Worm (Caenorhabditis elegans) whole organism, early embryonic: ENCODE measurements around the gene F36H12.4.
"Not testable (repeated sequence)": the region's sequence is repeated elsewhere in the genome, so short reads cannot be mapped to it uniquely, and the experiment has no call there.

Source experiments
- B0310.2 ChIP-seq: sonication (generic microtip); optimal IDR thresholded peaks from 2 replicates; lab custom pipeline; 2016; ENCODE audit warnings: mild to moderate bottlenecking, missing genetic modification characterization, missing compliant biosample characterization
- F13C5.2 ChIP-seq: sonication (generic microtip); optimal IDR thresholded peaks from 2 replicates; lab custom pipeline; 2017; ENCODE audit warnings: mild to moderate bottlenecking, missing genetic modification characterization, inconsistent platforms, missing compliant biosample characterization
- aly-1 ChIP-seq: sonication (generic microtip); optimal IDR thresholded peaks from 2 replicates; lab custom pipeline; 2016; ENCODE audit warnings: missing genetic modification characterization, missing compliant biosample characterization
- ama-1 ChIP-seq: fragments of 150-350 bp; optimal IDR thresholded peaks from 2 replicates; lab custom pipeline; 2014
- ceh-13 ChIP-seq: fragments of 200-800 bp; sonication (Bioruptor generic); optimal IDR thresholded peaks from 2 replicates; lab custom pipeline; 2018; ENCODE audit warnings: mild to moderate bottlenecking, missing genetic modification characterization, missing compliant biosample characterization
- ceh-36 ChIP-seq: sonication (generic microtip); optimal IDR thresholded peaks from 2 replicates; lab custom pipeline; 2016; ENCODE audit warnings: missing genetic modification characterization, inconsistent platforms, missing compliant biosample characterization
- ets-7 ChIP-seq: sonication (generic microtip); optimal IDR thresholded peaks from 2 replicates; lab custom pipeline; 2016; ENCODE audit warnings: missing genotype, missing genetic modification characterization, missing compliant biosample characterization
- flt-1 ChIP-seq: fragments of 200-800 bp; sonication (Bioruptor generic); IDR thresholded peaks from 2 replicates; pipeline ENCODE4 v1.3.6; 2022; ENCODE audit warnings: missing genetic modification characterization, missing compliant biosample characterization
- hmbx-1 ChIP-seq: sonication (generic microtip); optimal IDR thresholded peaks from 2 replicates; lab custom pipeline; 2016; ENCODE audit warnings: mild to moderate bottlenecking, missing genetic modification characterization, missing compliant biosample characterization
- hmg-4 ChIP-seq: fragments of 200-800 bp; sonication (Bioruptor generic); optimal IDR thresholded peaks from 2 replicates; lab custom pipeline; 2018; ENCODE audit warnings: mild to moderate bottlenecking, missing genetic modification characterization, missing compliant biosample characterization
- hnd-1 ChIP-seq: sonication (generic microtip); optimal IDR thresholded peaks from 2 replicates; lab custom pipeline; 2016; ENCODE audit warnings: missing genetic modification characterization, missing compliant biosample characterization
- pes-1 ChIP-seq: fragments of 200-800 bp; sonication (Bioruptor generic); IDR thresholded peaks from 2 replicates; pipeline ENCODE4 v1.3.6; 2022; ENCODE audit warnings: missing genetic modification reagents, missing genetic modification characterization, missing compliant biosample characterization
- scrt-1 ChIP-seq: fragments of 200-800 bp; sonication (Bioruptor generic); IDR thresholded peaks from 2 replicates; pipeline ENCODE4 v1.3.6; 2022; ENCODE audit warnings: missing genetic modification characterization, missing compliant biosample characterization
- sea-1 ChIP-seq: fragments of 200-800 bp; sonication (Bioruptor generic); conservative IDR thresholded peaks from 2 replicates; pipeline ENCODE4 v1.3.6; 2022; ENCODE audit warnings: missing genetic modification characterization, missing compliant biosample characterization
- tbx-11 ChIP-seq: fragments of 200-800 bp; sonication (Bioruptor generic); IDR thresholded peaks from 2 replicates; pipeline ENCODE4 v1.3.6; 2022; ENCODE audit warnings: missing genetic modification characterization, missing compliant biosample characterization
- tbx-37 ChIP-seq: fragments of 200-800 bp; sonication (Bioruptor generic); conservative IDR thresholded peaks from 2 replicates; pipeline ENCODE4 v1.3.6; 2022; ENCODE audit warnings: missing genetic modification reagents, missing genetic modification characterization, missing compliant biosample characterization
- tra-4 ChIP-seq: sonication (generic microtip); optimal IDR thresholded peaks from 2 replicates; lab custom pipeline; 2017; ENCODE audit warnings: missing genetic modification characterization, missing compliant biosample characterization

The F36H12.4 gene

DNA sequence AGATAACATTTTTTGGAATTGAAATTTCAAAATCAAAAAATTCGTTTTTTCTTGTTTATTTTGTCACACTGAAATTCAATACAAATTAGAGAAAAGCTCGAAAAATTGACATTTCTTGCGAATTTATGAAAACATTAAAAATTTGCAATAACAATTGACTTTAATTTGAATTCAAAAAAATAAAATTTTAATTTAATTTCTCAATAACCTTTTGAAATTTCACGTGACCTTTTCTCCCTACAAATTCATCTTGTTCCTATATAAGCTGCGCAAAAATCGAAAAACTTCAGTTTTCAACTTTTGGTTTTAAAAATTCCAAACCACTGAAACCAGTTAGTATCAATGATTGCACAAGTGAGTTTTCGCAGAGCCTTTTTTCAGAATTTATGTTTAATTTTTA lies at the start of gene F36H12.4:
Gene F36H12.4 (plus strand): TSS at position 301 of the 400 bp plus-strand sequence.
- TF ChIP-seq B0310.2 (tag; lab: Kevin White, UChicago) (no peak), ceh-13 (GFP tag; lab: Kevin White, UChicago) (no peak), tbx-37 (GFP tag; lab: Robert Waterston, UW) (no peak), ceh-36 (tag; lab: Kevin White, UChicago) (no peak), scrt-1 (GFP tag; lab: Robert Waterston, UW) (no peak), flt-1 (no peak), ama-1 (lab: Kevin White, UChicago) (no peak), hmbx-1 (tag; lab: Kevin White, UChicago) (no peak)

DNA sequence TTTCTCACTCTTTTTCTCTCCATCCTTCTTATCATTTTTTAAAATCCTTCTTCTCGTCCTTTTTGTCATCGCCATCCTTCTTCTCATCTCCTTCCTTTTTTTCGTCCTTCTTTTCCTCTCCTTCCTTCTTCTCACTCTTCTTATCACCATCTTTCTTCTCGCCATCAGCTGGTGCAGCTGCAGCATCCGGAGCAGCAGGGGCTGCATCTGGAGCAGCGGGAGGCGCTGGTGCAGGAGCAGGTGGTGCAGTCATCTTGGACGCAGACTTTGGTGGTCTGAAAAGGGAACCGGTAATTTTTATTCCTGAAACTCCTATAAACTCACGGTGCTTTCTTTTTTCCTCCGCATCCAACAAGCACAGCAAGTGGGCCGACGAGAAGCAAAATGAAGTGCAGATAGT lies 47.2 kb upstream of the F36H12.4 start:
- TF ChIP-seq aly-1 (no peak), tbx-11 (no peak), tbx-37 (GFP tag; lab: Robert Waterston, UW) (no peak), hnd-1 (tag; lab: Kevin White, UChicago) (no peak), F13C5.2 (tag; lab: Kevin White, UChicago) (no peak), sea-1 (no peak), flt-1 (no peak), ama-1 (lab: Kevin White, UChicago) (no peak), scrt-1 (GFP tag; lab: Robert Waterston, UW) (no peak), pes-1 (no peak), hmbx-1 (tag; lab: Kevin White, UChicago) (no peak), B0310.2 (tag; lab: Kevin White, UChicago) (no peak), hmg-4 (no peak), ets-7 (tag; lab: Kevin White, UChicago) (no peak), tra-4 (tag; lab: Kevin White, UChicago) (no peak), ceh-13 (GFP tag; lab: Kevin White, UChicago) (no peak), ceh-36 (tag; lab: Kevin White, UChicago) (no peak)

ce11 chrIV:5224238-5224637 lies 44.7 kb upstream of the F36H12.4 start, which contains the start of gene Y59E9AL.8:
Gene Y59E9AL.8 (minus strand): TSS chrIV:5224338.
- TF ChIP-seq ceh-36 (tag; lab: Kevin White, UChicago) = no peak
- TF ChIP-seq hmg-4 = no peak
- TF ChIP-seq ama-1 (lab: Kevin White, UChicago) = no peak
- no peak for TF ChIP-seq scrt-1 (GFP tag; lab: Robert Waterston, UW)
- TF ChIP-seq tbx-37 (GFP tag; lab: Robert Waterston, UW) = no peak
- no peak for TF ChIP-seq sea-1
- TF ChIP-seq hnd-1 (tag; lab: Kevin White, UChicago) = no peak
- TF ChIP-seq flt-1 = no peak

- not testable (repeated sequence) for TF ChIP-seq hmg-4; tra-4 (tag; lab: Kevin White, UChicago); B0310.2 (tag; lab: Kevin White, UChicago)
Observed at ce11 chrIV:5225277-5225822, 43.6 kb upstream of the F36H12.4 start, which contains the start of gene cylc-1. Gene cylc-1 (minus strand): TSS chrIV:5225772.

ce11 chrIV:5226552-5226951 lies 42.4 kb upstream of the F36H12.4 start, which contains the start of gene nsph-4.1:
Gene nsph-4.1 (plus strand): TSS chrIV:5226852.
- TF ChIP-seq pes-1; tra-4 (tag; lab: Kevin White, UChicago); F13C5.2 (tag; lab: Kevin White, UChicago): not testable (repeated sequence)

ce11 chrIV:5228619-5229018 lies 40.3 kb upstream of the F36H12.4 start, which contains the start of gene thn-6:
Gene thn-6 (plus strand): TSS chrIV:5228919.
- no peak for TF ChIP-seq tbx-37 (GFP tag; lab: Robert Waterston, UW)
- TF ChIP-seq ceh-13 (GFP tag; lab: Kevin White, UChicago) = no peak
- TF ChIP-seq hmbx-1 (tag; lab: Kevin White, UChicago) = no peak
- TF ChIP-seq scrt-1 (GFP tag; lab: Robert Waterston, UW) = no peak
- TF ChIP-seq pes-1 = no peak
- no peak for TF ChIP-seq tra-4 (tag; lab: Kevin White, UChicago)
- TF ChIP-seq sea-1 = no peak

DNA sequence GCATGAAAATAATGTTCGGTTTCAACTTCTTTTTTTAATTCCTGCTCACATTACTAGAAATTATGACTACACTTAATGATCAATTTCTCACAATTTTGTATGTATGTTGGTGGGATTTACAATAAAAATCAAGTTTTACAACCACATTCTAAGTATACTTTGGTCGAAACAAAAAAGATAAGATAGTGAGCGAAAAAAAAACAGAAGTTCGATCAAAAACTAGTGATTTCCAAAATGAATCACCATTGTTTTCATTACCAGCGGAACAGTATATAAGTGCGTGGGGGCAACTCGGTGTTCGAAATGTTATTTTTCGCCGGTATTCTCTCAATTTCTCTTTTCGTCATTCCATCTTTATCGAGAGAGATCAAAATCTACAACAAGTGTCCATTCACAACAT lies 38.4 kb upstream of the F36H12.4 start, which contains the start of gene thn-5:
Gene thn-5 (plus strand): TSS at position 301 of the 400 bp plus-strand sequence.
- TF ChIP-seq F13C5.2 (tag; lab: Kevin White, UChicago) = no peak
- TF ChIP-seq ets-7 (tag; lab: Kevin White, UChicago) = no peak
- no peak for TF ChIP-seq ceh-13 (GFP tag; lab: Kevin White, UChicago)
- TF ChIP-seq flt-1 = no peak
- no peak for TF ChIP-seq scrt-1 (GFP tag; lab: Robert Waterston, UW)
- no peak for TF ChIP-seq ama-1 (lab: Kevin White, UChicago)
- no peak for TF ChIP-seq aly-1
- no peak for TF ChIP-seq tbx-37 (GFP tag; lab: Robert Waterston, UW)
- TF ChIP-seq sea-1 = no peak
- no peak for TF ChIP-seq B0310.2 (tag; lab: Kevin White, UChicago)
- no peak for TF ChIP-seq pes-1
- no peak for TF ChIP-seq ceh-36 (tag; lab: Kevin White, UChicago)
- no peak for TF ChIP-seq tra-4 (tag; lab: Kevin White, UChicago)
- TF ChIP-seq tbx-11 = no peak

DNA sequence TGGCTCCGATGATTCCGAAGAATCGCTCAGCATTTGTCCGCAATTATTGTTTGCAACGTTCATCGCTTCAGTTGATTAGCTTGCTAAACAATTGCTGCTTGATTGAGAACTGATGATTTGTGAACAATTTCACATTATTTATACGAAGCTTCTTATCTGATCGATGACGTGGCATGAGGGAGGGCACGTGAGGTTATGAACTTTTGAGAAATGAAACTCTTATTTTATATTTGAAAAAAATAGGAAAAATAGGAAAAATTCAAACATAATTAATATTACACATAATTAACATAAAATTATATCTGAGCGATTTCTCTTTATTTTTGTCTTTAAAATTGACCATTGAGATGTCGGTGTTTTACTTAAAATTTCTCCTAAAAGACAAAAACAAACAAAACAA lies 14.2 kb upstream of the F36H12.4 start, which contains the start of gene F36H12.10:
Gene F36H12.10 (minus strand): TSS at position 101 of the 400 bp plus-strand sequence.
- TF ChIP-seq B0310.2 (tag; lab: Kevin White, UChicago); flt-1; sea-1: not testable (repeated sequence)
